Worm (Caenorhabditis elegans) whole organism, L4 larva: ENCODE results near the gene F22H10.2.

Source experiments
- ZK546.5 ChIP-seq, 2 experiments: sonication (generic microtip); optimal IDR thresholded peaks; 2 replicates each; lab custom pipeline; 2017; ENCODE audit warnings: missing biosample characterization in 2 of 2, missing genetic modification characterization in 2 of 2
- daf-12 ChIP-seq: fragments of 150-350 bp; optimal IDR thresholded peaks from 2 replicates; lab custom pipeline; 2014; ENCODE audit warnings: missing biosample characterization, missing genetic modification reagents, missing genetic modification characterization
- dmd-9 ChIP-seq: fragments of 200-800 bp; sonication (Bioruptor generic); IDR thresholded peaks from 2 replicates; pipeline ENCODE4 v1.3.6; 2022; ENCODE audit warnings: missing genetic modification reagents, missing genetic modification characterization, missing compliant biosample characterization
- php-3 ChIP-seq: fragments of 200-800 bp; sonication (Bioruptor generic); IDR thresholded peaks from 2 replicates; pipeline ENCODE4 v1.3.6; 2022; ENCODE audit warnings: missing genetic modification reagents, missing genetic modification characterization, missing compliant biosample characterization

DNA sequence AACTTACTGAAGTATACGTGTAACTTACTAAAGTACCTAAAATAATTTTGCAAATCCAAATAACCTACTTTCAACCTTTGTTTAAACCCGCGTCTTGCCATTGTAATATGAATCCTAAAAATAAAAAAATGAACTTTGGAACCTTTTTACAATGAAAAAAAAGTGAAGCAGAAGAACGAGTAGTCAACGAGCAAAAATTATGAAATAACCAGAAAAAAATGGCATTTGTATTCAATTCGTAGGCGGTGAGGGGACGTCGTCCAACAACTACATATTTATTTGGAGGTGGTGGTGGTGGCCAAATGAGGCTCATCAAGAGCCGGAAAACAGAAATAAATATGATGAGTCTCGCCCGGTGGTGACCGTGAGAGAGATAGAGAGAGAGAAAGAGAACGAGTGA lies 16.6 kb upstream of the F22H10.2 start, which contains the start of gene F43B10.1:
- no peak for TF ChIP-seq dmd-9 (GFP tag; lab: Robert Waterston, UW)
- TF ChIP-seq php-3 (GFP tag; lab: Robert Waterston, UW): no peak
- no peak for TF ChIP-seq ZK546.5 (tag; optimal IDR thresholded peaks at IDR 0.05; lab: Kevin White, UChicago)
- TF ChIP-seq daf-12: no peak
